Worm (Caenorhabditis elegans) whole organism, L3 larva: ENCODE measurements around the gene F59A6.4.
A peak's percentile ranks its signal among the peaks of the same experiment; 100 is the strongest.

Experiments
- R02D3.7 ChIP-seq: fragments of 150-350 bp; optimal IDR thresholded peaks from 2 replicates; lab custom pipeline; 2014; ENCODE audit warnings: missing biosample characterization, missing genetic modification characterization
- aly-2 ChIP-seq: fragments of 150-350 bp; optimal IDR thresholded peaks from 2 replicates; lab custom pipeline; 2014; ENCODE audit warnings: missing biosample characterization, missing genetic modification characterization
- ama-1 ChIP-seq: fragments of 150-350 bp; optimal IDR thresholded peaks from 2 replicates; lab custom pipeline; 2018
- ceh-16 ChIP-seq: sonication (generic microtip); optimal IDR thresholded peaks from 2 replicates; lab custom pipeline; 2017; ENCODE audit warnings: missing biosample characterization, missing genetic modification characterization
- ceh-82 ChIP-seq: fragments of 150-350 bp; optimal IDR thresholded peaks from 2 replicates; lab custom pipeline; 2014; ENCODE audit warnings: missing biosample characterization, missing genetic modification characterization
- ceh-9 ChIP-seq: sonication (generic microtip); optimal IDR thresholded peaks from 2 replicates; lab custom pipeline; 2018; ENCODE audit warnings: missing biosample characterization, missing genetic modification characterization
- egl-27 ChIP-seq: sonication (generic microtip); optimal IDR thresholded peaks from 4 replicates; lab custom pipeline; 2017; ENCODE audit warnings: missing biosample characterization, missing genetic modification reagents, missing genetic modification characterization
- egl-5 ChIP-seq: fragments of 150-350 bp; optimal IDR thresholded peaks from 2 replicates; lab custom pipeline; 2017; ENCODE audit warnings: missing biosample characterization, missing genetic modification reagents, missing genetic modification characterization, inconsistent platforms
- elt-1 ChIP-seq: fragments of 150-350 bp; optimal IDR thresholded peaks from 2 replicates; lab custom pipeline; 2014; ENCODE audit warnings: missing biosample characterization, missing genetic modification characterization
- elt-2 ChIP-seq: sonication (generic microtip); optimal IDR thresholded peaks from 2 replicates; lab custom pipeline; 2016; ENCODE audit warnings: missing genetic modification reagents, mild to moderate bottlenecking, missing genetic modification characterization, missing compliant biosample characterization
- elt-3 ChIP-seq, 3 experiments: fragments of 150-350 bp in 1 of 3; sonication (generic microtip) in 2 of 3; optimal IDR thresholded peaks; 2 replicates in 2 of 3; 4 replicates in 1 of 3; lab custom pipeline; 2014 to 2017; ENCODE audit warnings: missing biosample characterization in 3 of 3, missing genetic modification characterization in 3 of 3
- eor-1 ChIP-seq, 2 experiments: fragments of 150-350 bp; optimal IDR thresholded peaks; 2 replicates each; lab custom pipeline; 2014 to 2018; ENCODE audit warnings: missing biosample characterization in 2 of 2, missing genetic modification characterization in 2 of 2
- fkh-10 ChIP-seq: sonication (generic microtip); optimal IDR thresholded peaks from 2 replicates; lab custom pipeline; 2017; ENCODE audit warnings: missing biosample characterization, missing genetic modification reagents, missing genetic modification characterization
- jun-1 ChIP-seq: fragments of 150-350 bp; optimal IDR thresholded peaks from 2 replicates; lab custom pipeline; 2014; ENCODE audit warnings: missing biosample characterization, missing genetic modification reagents, missing genetic modification characterization
- lin-15B ChIP-seq: fragments of 150-350 bp; optimal IDR thresholded peaks from 2 replicates; lab custom pipeline; 2014; ENCODE audit warnings: missing biosample characterization, missing genetic modification characterization
- lin-39 ChIP-seq: fragments of 150-350 bp; optimal IDR thresholded peaks from 2 replicates; lab custom pipeline; 2018; ENCODE audit warnings: missing biosample characterization, missing genetic modification reagents, missing genetic modification characterization
- lsy-12 ChIP-seq: sonication (generic microtip); optimal IDR thresholded peaks from 2 replicates; lab custom pipeline; 2016; ENCODE audit warnings: mild to moderate bottlenecking, missing genetic modification characterization, missing compliant biosample characterization
- mdl-1 ChIP-seq: fragments of 150-350 bp; optimal IDR thresholded peaks from 2 replicates; lab custom pipeline; 2014; ENCODE audit warnings: missing biosample characterization, missing genetic modification characterization
- nfya-1 ChIP-seq: sonication (generic microtip); optimal IDR thresholded peaks from 2 replicates; lab custom pipeline; 2017; ENCODE audit warnings: missing genetic modification characterization, mild to moderate bottlenecking, missing compliant biosample characterization, antibody characterized with exemption, moderate library complexity; ENCODE audit not compliant: insufficient read depth
- nhr-12 ChIP-seq: fragments of 150-350 bp; optimal IDR thresholded peaks from 2 replicates; lab custom pipeline; 2014; ENCODE audit warnings: missing biosample characterization, missing genetic modification characterization
- nhr-23 ChIP-seq: fragments of 150-350 bp; optimal IDR thresholded peaks from 2 replicates; lab custom pipeline; 2014; ENCODE audit warnings: missing biosample characterization, missing genetic modification reagents, missing genetic modification characterization
- nhr-25 ChIP-seq: sonication (generic microtip); optimal IDR thresholded peaks from 2 replicates; lab custom pipeline; 2017; ENCODE audit warnings: missing biosample characterization, missing genetic modification characterization
- nhr-28 ChIP-seq: fragments of 150-350 bp; optimal IDR thresholded peaks from 2 replicates; lab custom pipeline; 2014; ENCODE audit warnings: missing biosample characterization, missing genetic modification characterization
- nhr-43 ChIP-seq: sonication (generic microtip); optimal IDR thresholded peaks from 2 replicates; lab custom pipeline; 2016; ENCODE audit warnings: mild to moderate bottlenecking, missing genetic modification characterization, missing compliant biosample characterization; ENCODE audit not compliant: poor library complexity, severe bottlenecking
- nhr-67 ChIP-seq: fragments of 150-350 bp; optimal IDR thresholded peaks from 2 replicates; lab custom pipeline; 2014; ENCODE audit warnings: missing biosample characterization, missing genetic modification characterization
- nhr-76 ChIP-seq: fragments of 150-350 bp; sonication (generic microtip); optimal IDR thresholded peaks from 5 replicates; lab custom pipeline; 2014; ENCODE audit warnings: missing biosample characterization, missing genetic modification characterization
- nhr-77 ChIP-seq: fragments of 150-350 bp; optimal IDR thresholded peaks from 2 replicates; lab custom pipeline; 2014; ENCODE audit warnings: missing biosample characterization, missing genetic modification characterization
- pha-4 ChIP-seq: fragments of 150-350 bp; optimal IDR thresholded peaks from 2 replicates; lab custom pipeline; 2014; ENCODE audit warnings: missing biosample characterization, missing genetic modification reagents, missing genetic modification characterization
- pqm-1 ChIP-seq: fragments of 150-350 bp; optimal IDR thresholded peaks from 2 replicates; lab custom pipeline; 2017; ENCODE audit warnings: missing biosample characterization, missing genetic modification characterization, inconsistent platforms
- sea-2 ChIP-seq: fragments of 150-350 bp; sonication (generic microtip); optimal IDR thresholded peaks from 4 replicates; lab custom pipeline; 2014; ENCODE audit warnings: missing biosample characterization, missing genetic modification reagents, missing genetic modification characterization
- skn-1 ChIP-seq: fragments of 150-350 bp; optimal IDR thresholded peaks from 2 replicates; lab custom pipeline; 2014; ENCODE audit warnings: missing biosample characterization, missing genetic modification characterization
- snpc-4 ChIP-seq: fragments of 150-350 bp; optimal IDR thresholded peaks from 2 replicates; lab custom pipeline; 2014; ENCODE audit warnings: missing biosample characterization, missing genetic modification characterization

The F59A6.4 gene

DNA sequence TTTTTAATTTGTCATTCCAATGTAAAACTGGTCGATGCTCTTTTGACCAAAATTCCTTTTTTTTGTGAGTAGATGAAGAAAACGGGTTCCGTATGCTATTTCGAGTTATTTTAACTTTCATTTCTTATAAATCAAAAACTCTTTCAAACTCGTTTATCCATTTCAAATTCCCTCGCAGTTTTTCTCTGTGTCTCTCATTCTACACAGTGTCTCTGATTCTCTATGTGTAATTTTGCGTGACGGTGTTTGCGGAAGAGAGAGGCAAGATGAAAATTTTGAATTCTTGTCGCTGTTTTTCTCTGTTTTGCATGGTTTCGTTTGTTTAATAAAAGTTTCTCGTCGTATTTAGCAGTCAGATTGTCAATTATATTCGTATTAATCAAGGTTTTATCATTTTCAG is 5.8 kb upstream of the F59A6.4 start, which contains the start of gene citk-2:
Gene citk-2 (plus strand): TSS at position 399 of the 400 bp plus-strand sequence.
- TF ChIP-seq lin-15B (tag; lab: Kevin White, UChicago) (peak; percentile 74), snpc-4 (no peak), egl-5 (tag; lab: Kevin White, UChicago) (peak; percentile 75), fkh-10 (GFP tag; lab: Kevin White, UChicago) (peak; percentile 24), nhr-43 (peak; percentile 90), eor-1 (tag; optimal IDR thresholded peaks at IDR 0.05; lab: Kevin White, UChicago) (no peak), lsy-12 (tag; lab: Kevin White, UChicago) (peak; percentile 61), aly-2 (tag; lab: Kevin White, UChicago) (no peak), lin-39 (tag; lab: Kevin White, UChicago) (peak; percentile 51), nhr-25 (tag; lab: Kevin White, UChicago) (peak; percentile 89), nhr-67 (tag; lab: Kevin White, UChicago) (peak; percentile 5), nhr-23 (peak; percentile 92), nhr-12 (tag; lab: Kevin White, UChicago) (no peak), pqm-1 (peak; percentile 19), ceh-82 (peak; percentile 75), R02D3.7 (tag; lab: Kevin White, UChicago) (peak; percentile 66), jun-1 (tag; lab: Kevin White, UChicago) (peak; percentile 66), skn-1 (tag; lab: Kevin White, UChicago) (peak; percentile 79)

DNA sequence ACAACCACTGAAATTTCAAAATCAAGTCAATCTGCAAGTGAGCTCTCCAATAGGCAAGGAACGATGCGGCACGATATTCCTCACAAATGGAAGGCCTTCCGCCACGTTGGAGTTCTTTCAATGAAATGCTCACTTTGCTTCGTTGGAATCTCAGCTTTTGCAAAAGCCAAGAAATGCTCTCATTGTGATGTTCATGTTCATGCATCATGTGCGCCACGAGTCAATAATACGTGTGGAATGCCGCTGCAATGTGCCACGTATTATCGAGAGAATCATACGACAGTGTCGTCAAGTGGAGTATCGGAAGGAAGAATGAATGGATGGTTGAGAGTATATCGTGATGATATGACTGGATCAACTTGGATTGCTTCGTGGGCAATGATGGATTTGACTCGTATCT is 3.0 kb upstream of the F59A6.4 start:
- TF ChIP-seq nhr-25 (tag; lab: Kevin White, UChicago) (no peak), nhr-23 (no peak), nhr-76 (tag; lab: Kevin White, UChicago) (no peak), elt-1 (no peak), ceh-9 (tag; lab: Kevin White, UChicago) (no peak), snpc-4 (no peak)

DNA sequence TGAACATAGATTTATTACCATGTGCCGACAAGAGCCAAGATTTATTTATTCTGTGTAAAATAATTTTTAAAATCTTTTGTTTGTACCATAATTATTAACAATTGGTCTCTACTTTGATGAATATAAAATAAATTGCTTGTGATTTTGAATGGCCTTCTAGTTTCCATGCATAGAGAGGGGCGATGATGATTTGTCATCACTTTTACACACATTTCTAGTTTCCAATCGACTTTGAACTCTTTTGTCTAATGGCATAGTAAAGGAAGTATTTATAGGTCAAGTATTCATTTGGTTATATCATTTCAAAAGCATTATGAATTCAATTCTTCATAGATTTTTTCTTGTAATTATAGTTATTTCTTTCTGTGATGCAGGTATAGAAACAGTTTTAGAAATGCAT is 1.2 kb upstream of the F59A6.4 start, which contains the start of gene F59A6.10:
Gene F59A6.10 (plus strand): TSS at position 301 of the 400 bp plus-strand sequence.
- TF ChIP-seq nfya-1 (tag; lab: Kevin White, UChicago), result no peak
- no peak for TF ChIP-seq ceh-82
- TF ChIP-seq elt-2, result no peak

DNA sequence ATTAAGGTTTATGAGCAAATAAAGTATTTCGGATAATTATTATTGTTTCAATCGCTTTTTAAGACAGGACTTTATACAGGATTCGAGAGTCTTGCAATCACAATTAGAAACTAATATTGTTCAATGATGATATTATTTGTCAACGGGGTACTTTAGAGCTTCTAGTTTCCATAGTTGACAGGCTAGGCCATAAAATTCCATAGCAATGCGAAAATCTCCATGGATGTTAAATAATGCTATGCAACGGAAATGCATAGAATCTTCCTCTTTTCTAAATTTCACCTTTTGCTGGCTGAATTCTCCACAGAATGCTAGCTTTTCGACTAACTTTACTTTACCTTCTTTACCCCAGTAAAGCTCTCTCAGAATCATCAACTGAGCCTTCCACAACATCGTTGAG is 3.2 kb downstream of the F59A6.4 start, which contains the start of gene F59A6.3:
Gene F59A6.3 (plus strand): TSS at position 301 of the 400 bp plus-strand sequence.
- TF ChIP-seq mdl-1 (no peak), lin-15B (tag; lab: Kevin White, UChicago) (no peak), pha-4 (no peak), elt-3 (tag; optimal IDR thresholded peaks at IDR 0.05; lab: Kevin White, UChicago) (no peak), nfya-1 (tag; lab: Kevin White, UChicago) (no peak), ama-1 (lab: Kevin White, UChicago) (no peak), ceh-82 (no peak)

DNA sequence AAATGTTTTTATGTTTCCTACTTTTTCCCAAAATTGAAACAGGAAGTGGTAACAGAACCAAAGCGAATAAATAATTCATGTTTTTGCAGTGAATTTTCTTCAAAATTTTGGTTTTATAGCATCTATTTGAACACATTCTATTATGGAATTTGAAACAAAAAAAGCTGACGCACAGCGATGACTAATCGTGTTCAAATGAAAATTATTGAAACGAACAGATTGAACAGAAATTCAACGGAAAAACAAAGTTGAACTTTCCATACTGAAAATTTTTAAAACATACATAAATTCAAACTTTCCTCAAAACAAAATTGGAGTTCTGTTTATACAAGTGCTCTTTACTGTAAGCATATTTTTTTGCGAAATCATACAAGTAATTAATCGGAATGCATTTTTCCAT is 7.1 kb downstream of the F59A6.4 start, which contains the start of gene F59A6.12:
Gene F59A6.12 (minus strand): TSS at position 101 of the 400 bp plus-strand sequence.
- TF ChIP-seq ceh-82 (no peak), sea-2 (GFP tag; lab: Kevin White, UChicago) (no peak), nhr-28 (no peak), lin-39 (tag; lab: Kevin White, UChicago) (no peak), R02D3.7 (tag; lab: Kevin White, UChicago) (no peak)

DNA sequence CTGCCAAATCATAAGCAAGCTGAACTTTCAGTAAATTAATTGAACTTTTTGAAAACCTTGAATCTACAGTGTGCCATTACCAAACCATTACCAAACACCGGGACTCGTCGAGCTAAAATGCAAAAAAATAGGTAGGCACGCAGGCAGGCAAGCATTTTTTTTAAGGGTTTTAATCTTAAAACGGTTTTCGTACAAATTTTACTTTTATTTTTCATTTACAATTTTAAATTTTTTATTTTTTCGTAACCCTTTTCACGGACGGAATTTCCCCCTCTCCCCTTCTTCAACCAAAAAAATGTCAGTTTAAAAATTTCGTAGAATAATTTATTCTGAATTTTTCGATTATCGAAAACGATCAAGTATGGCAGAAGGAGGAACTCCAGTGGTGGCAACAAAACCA is 9.5 kb downstream of the F59A6.4 start, which contains the start of gene F59A6.2:
Gene F59A6.2 (plus strand): TSS at position 301 of the 400 bp plus-strand sequence.
- TF ChIP-seq lin-39 (tag; lab: Kevin White, UChicago), result no peak
- no peak for TF ChIP-seq elt-1
- no peak for TF ChIP-seq ceh-82
- TF ChIP-seq, all 47 proteins: peak for 0

DNA sequence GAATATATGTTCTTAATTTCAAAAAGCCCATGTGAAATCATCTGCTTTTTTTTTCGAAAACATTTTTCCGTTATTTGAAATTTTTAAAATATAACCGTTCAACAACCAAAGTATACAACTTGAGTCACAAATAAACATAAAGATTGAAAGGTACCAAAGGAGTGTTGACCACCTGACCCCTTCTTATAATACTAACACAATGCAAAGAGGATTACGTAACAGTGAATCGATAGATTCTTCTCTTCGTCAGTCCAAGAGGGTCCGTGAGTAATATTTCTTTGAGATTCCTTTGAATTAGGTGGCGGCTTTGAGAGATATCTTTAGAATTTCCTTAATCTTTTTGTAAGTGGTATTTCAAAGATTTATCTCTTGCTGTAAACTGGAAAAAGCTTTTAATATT is 11.3 kb downstream of the F59A6.4 start:
- TF ChIP-seq elt-1, result no peak
- no peak for TF ChIP-seq lin-39 (tag; lab: Kevin White, UChicago)
- no peak for TF ChIP-seq egl-27 (tag; lab: Kevin White, UChicago)
- no peak for TF ChIP-seq ceh-16 (tag; lab: Kevin White, UChicago)
- TF ChIP-seq nhr-77 (tag; lab: Kevin White, UChicago), result no peak
- TF ChIP-seq skn-1 (tag; lab: Kevin White, UChicago), result no peak
- no peak for TF ChIP-seq ama-1 (lab: Kevin White, UChicago)
- TF ChIP-seq elt-2, result no peak
